Fruit fly (Drosophila melanogaster) Kc167 (cell line): Measurements from ENCODE around the gene mus301.

Experiments
- Myc ChIP-seq: fragments of >200 bp; optimal IDR thresholded peaks from 2 replicates; lab custom pipeline; 2017; ENCODE audit warnings: missing external identifiers
- Sin3A ChIP-seq: fragments of >200 bp; optimal IDR thresholded peaks from 2 replicates; lab custom pipeline; 2018; ENCODE audit warnings: missing external identifiers
- h ChIP-seq: fragments of >200 bp; optimal IDR thresholded peaks from 3 replicates; lab custom pipeline; 2018; ENCODE audit warnings: missing external identifiers
- insv ChIP-seq: fragments of >200 bp; optimal IDR thresholded peaks from 3 replicates; lab custom pipeline; 2018; ENCODE audit warnings: missing external identifiers
- psq ChIP-seq: fragments of >200 bp; optimal IDR thresholded peaks from 2 replicates; lab custom pipeline; 2017; ENCODE audit warnings: missing external identifiers
- ttk ChIP-seq: sonication (Bioruptor generic); optimal IDR thresholded peaks from 2 replicates; lab custom pipeline; 2017; ENCODE audit warnings: missing external identifiers

- TF ChIP-seq insv (lab: Kevin White, UChicago) (no peak), Sin3A (no peak), psq (no peak), h (no peak), ttk (no peak), Myc (lab: Kevin White, UChicago) (no peak)
Observed at dm6 chr3L:8128396-8129050, 9.1 kb upstream of the mus301 start.
